Fruit fly (Drosophila melanogaster) whole organism, wandering third instar larva: ENCODE results near the gene CG43091.

Experiments used
- Abd-B ChIP-seq: fragments of >200 bp; optimal IDR thresholded peaks from 2 replicates; lab custom pipeline; 2017; ENCODE audit warnings: missing biosample characterization, missing genetic modification characterization
- CG32264 ChIP-seq: fragments of 200-800 bp; sonication (Bioruptor generic); optimal IDR thresholded peaks from 2 replicates; lab custom pipeline; 2016; ENCODE audit warnings: missing biosample characterization, missing genetic modification characterization
- CG9705 ChIP-seq: fragments of 200-800 bp; sonication (Bioruptor generic); optimal IDR thresholded peaks from 2 replicates; lab custom pipeline; 2018; ENCODE audit warnings: missing biosample characterization, mild to moderate bottlenecking, missing genetic modification characterization
- Dif ChIP-seq: fragments of 200-275, 200-300 bp; sonication (Bioruptor generic); optimal IDR thresholded peaks from 2 replicates; lab custom pipeline; 2018; ENCODE audit warnings: missing biosample characterization, missing genetic modification characterization; ENCODE audit not compliant: partially characterized antibody
- GATAd ChIP-seq: sonication (Bioruptor generic); optimal IDR thresholded peaks from 2 replicates; lab custom pipeline; 2016; ENCODE audit warnings: missing biosample characterization, missing genetic modification characterization
- HLH106 ChIP-seq: fragments of 200-800 bp; optimal IDR thresholded peaks from 3 replicates; lab custom pipeline; 2019; ENCODE audit warnings: missing biosample characterization, mild to moderate bottlenecking, missing genetic modification characterization, moderate library complexity
- Hnf4 ChIP-seq: fragments of 200-800 bp; sonication (Bioruptor generic); optimal IDR thresholded peaks from 2 replicates; lab custom pipeline; 2016; ENCODE audit warnings: missing biosample characterization, mild to moderate bottlenecking, missing genetic modification characterization
- Hr78 ChIP-seq: fragments of >200 bp; optimal IDR thresholded peaks from 2 replicates; lab custom pipeline; 2017; ENCODE audit warnings: missing biosample characterization, missing genetic modification characterization
- Hr83 ChIP-seq: fragments of 200-300 bp; sonication (Bioruptor generic); optimal IDR thresholded peaks from 2 replicates; lab custom pipeline; 2016; ENCODE audit warnings: missing biosample characterization, mild to moderate bottlenecking, missing genetic modification characterization, moderate library complexity; ENCODE audit not compliant: poor library complexity, severe bottlenecking
- Mio ChIP-seq: sonication (Bioruptor generic); optimal IDR thresholded peaks from 2 replicates; lab custom pipeline; 2016; ENCODE audit warnings: missing biosample characterization, missing genetic modification characterization
- N ChIP-seq: fragments of >200 bp; optimal IDR thresholded peaks from 2 replicates; lab custom pipeline; 2018; ENCODE audit warnings: missing biosample characterization, missing external identifiers, missing genetic modification characterization
- Rel ChIP-seq, 2 experiments: fragments of 200-800 bp; sonication (Bioruptor generic) in 1 of 2; optimal IDR thresholded peaks; 2 replicates in 1 of 2; 3 replicates in 1 of 2; lab custom pipeline; 2016 to 2019; ENCODE audit warnings: mild to moderate bottlenecking in 2 of 2, missing biosample characterization in 2 of 2, missing genetic modification characterization in 2 of 2, moderate library complexity in 1 of 2
- Sp1 ChIP-seq: fragments of 200-800 bp; sonication (Bioruptor generic); optimal IDR thresholded peaks from 3 replicates; lab custom pipeline; 2019; ENCODE audit warnings: missing biosample characterization, mild to moderate bottlenecking, missing genetic modification characterization, moderate library complexity
- Vsx2 ChIP-seq: fragments of 200-300, 225-300 bp; sonication (Bioruptor generic); optimal IDR thresholded peaks from 2 replicates; lab custom pipeline; 2018; ENCODE audit warnings: missing biosample characterization, missing genetic modification characterization; ENCODE audit not compliant: partially characterized antibody
- br ChIP-seq: fragments of 200-800 bp; sonication (Bioruptor generic); optimal IDR thresholded peaks from 2 replicates; lab custom pipeline; 2016; ENCODE audit warnings: missing biosample characterization, missing genetic modification characterization
- brk ChIP-seq: fragments of 200-800 bp; sonication (Bioruptor generic); optimal IDR thresholded peaks from 2 replicates; lab custom pipeline; 2016; ENCODE audit warnings: missing biosample characterization, mild to moderate bottlenecking, missing genetic modification characterization
- dsf ChIP-seq: sonication (Bioruptor generic); optimal IDR thresholded peaks from 2 replicates; lab custom pipeline; 2016; ENCODE audit warnings: missing biosample characterization, missing genetic modification characterization, borderline replicate concordance
- ey ChIP-seq: fragments of 200-800 bp; sonication (Bioruptor generic); optimal IDR thresholded peaks from 2 replicates; lab custom pipeline; 2016; ENCODE audit warnings: missing biosample characterization, missing genetic modification characterization
- foxo ChIP-seq, 2 experiments: fragments of 200-800 bp; sonication (Bioruptor generic); optimal IDR thresholded peaks; 2 replicates in 1 of 2; 3 replicates in 1 of 2; lab custom pipeline; 2016 to 2017; ENCODE audit warnings: missing biosample characterization in 2 of 2, missing genetic modification characterization in 2 of 2
- fru ChIP-seq: fragments of 200-800 bp; sonication (Bioruptor generic); optimal IDR thresholded peaks from 3 replicates; lab custom pipeline; 2016; ENCODE audit warnings: missing biosample characterization, mild to moderate bottlenecking, missing genetic modification characterization
- jim ChIP-seq: fragments of 175-275, 200-325 bp; sonication (Bioruptor generic); optimal IDR thresholded peaks from 2 replicates; lab custom pipeline; 2016; ENCODE audit warnings: missing biosample characterization, mild to moderate bottlenecking, missing genetic modification characterization
- lola ChIP-seq: fragments of >200 bp; optimal IDR thresholded peaks from 2 replicates; lab custom pipeline; 2017; ENCODE audit warnings: missing biosample characterization, missing genetic modification characterization
- pan ChIP-seq: fragments of >200 bp; optimal IDR thresholded peaks from 2 replicates; lab custom pipeline; 2017
- psq ChIP-seq: fragments of 200-800 bp; sonication (Bioruptor generic); optimal IDR thresholded peaks from 3 replicates; lab custom pipeline; 2017; ENCODE audit warnings: missing biosample characterization, mild to moderate bottlenecking, missing genetic modification characterization, moderate library complexity
- rgr ChIP-seq: fragments of 200-800 bp; sonication (Bioruptor generic); optimal IDR thresholded peaks from 3 replicates; lab custom pipeline; 2016; ENCODE audit warnings: missing biosample characterization, mild to moderate bottlenecking, missing genetic modification characterization
- sage ChIP-seq: fragments of 200-800 bp; sonication (Bioruptor generic); optimal IDR thresholded peaks from 2 replicates; lab custom pipeline; 2016; ENCODE audit warnings: missing biosample characterization, mild to moderate bottlenecking, missing genetic modification characterization
- sv ChIP-seq: fragments of 200-800 bp; sonication (Bioruptor generic); optimal IDR thresholded peaks from 3 replicates; lab custom pipeline; 2016; ENCODE audit warnings: missing biosample characterization, missing genetic modification characterization
- tai ChIP-seq: sonication (Bioruptor generic); optimal IDR thresholded peaks from 2 replicates; lab custom pipeline; 2016; ENCODE audit warnings: missing biosample characterization, missing genetic modification characterization
- usp ChIP-seq: fragments of >200 bp; optimal IDR thresholded peaks from 2 replicates; lab custom pipeline; 2017; ENCODE audit warnings: missing biosample characterization, missing genetic modification characterization

The CG43091 gene

dm6 chr3R:22724149-22724973 lies 44.2 kb downstream of the CG43091 start, which contains the start of gene Irp-1A (continued):
- TF ChIP-seq ey (GFP tag; lab: Kevin White, UChicago), result peak; percentile 23
- no peak for TF ChIP-seq Vsx2
- peak; percentile 80 for TF ChIP-seq Hr83 (GFP tag; lab: Kevin White, UChicago)
- peak; percentile 51 for TF ChIP-seq fru (GFP tag; lab: Kevin White, UChicago)
- peak; percentile 68 for TF ChIP-seq HLH106 (tag; lab: Kevin White, UChicago)
- peak; percentile 72 for TF ChIP-seq rgr (GFP tag; lab: Kevin White, UChicago)
- peak; percentile 27 for TF ChIP-seq CG32264 (GFP tag; lab: Kevin White, UChicago)
- TF ChIP-seq sage (GFP tag; lab: Kevin White, UChicago), result peak; percentile 9
- no peak for TF ChIP-seq Hnf4 (GFP tag; lab: Kevin White, UChicago)
- peak in 1 of 2 experiments; percentile 73 for TF ChIP-seq foxo (GFP tag; optimal IDR thresholded peaks at IDR 0.05; lab: Kevin White, UChicago)
- TF ChIP-seq jim, result no peak
- TF ChIP-seq dsf (GFP tag; lab: Kevin White, UChicago), result peak; percentile 4
- no peak for TF ChIP-seq Hr78
- peak; percentile 16 for TF ChIP-seq br (GFP tag; lab: Kevin White, UChicago)
- TF ChIP-seq psq (GFP tag; lab: Kevin White, UChicago), result peak; percentile 62
- no peak for TF ChIP-seq GATAd
- TF ChIP-seq CG9705 (GFP tag; lab: Kevin White, UChicago), result peak; percentile 3
- TF ChIP-seq Dif (GFP tag; lab: Kevin White, UChicago), result no peak

dm6 chr3R:22720808-22721306 lies 47.7 kb downstream of the CG43091 start, which contains the start of gene wge:
TSS of gene wge (minus strand) at chr3R:22721150.
- no peak for TF ChIP-seq N (GFP tag; lab: Kevin White, UChicago)
- TF ChIP-seq Rel (GFP tag; optimal IDR thresholded peaks at IDR 0.05; lab: Kevin White, UChicago), result no peak
- peak; percentile 33 for TF ChIP-seq Rel (tag; optimal IDR thresholded peaks at IDR 0.05; lab: Kevin White, UChicago)
- TF ChIP-seq brk (GFP tag; lab: Kevin White, UChicago), result no peak
- TF ChIP-seq CG32264 (GFP tag; lab: Kevin White, UChicago), result no peak
- no peak for TF ChIP-seq Mio (GFP tag; lab: Kevin White, UChicago)
- TF ChIP-seq HLH106 (tag; lab: Kevin White, UChicago), result peak; percentile 12
- no peak for TF ChIP-seq Abd-B (GFP tag; lab: Kevin White, UChicago)
- peak; percentile 80 for TF ChIP-seq jim
- no peak for TF ChIP-seq pan (lab: Kevin White, UChicago)
- TF ChIP-seq Sp1 (GFP tag; lab: Kevin White, UChicago), result peak; percentile 59

dm6 chr3R:22719607-22719949 lies 49.0 kb downstream of the CG43091 start:
- no peak for TF ChIP-seq usp (GFP tag; lab: Kevin White, UChicago)
- TF ChIP-seq fru (GFP tag; lab: Kevin White, UChicago), result peak; percentile 6
- TF ChIP-seq CG9705 (GFP tag; lab: Kevin White, UChicago), result no peak
- no peak for TF ChIP-seq Dif (GFP tag; lab: Kevin White, UChicago)
- no peak for TF ChIP-seq sv (GFP tag; lab: Kevin White, UChicago)

dm6 chr3R:22718937-22719606 lies 49.5 kb downstream of the CG43091 start:
- TF ChIP-seq tai (GFP tag; lab: Kevin White, UChicago) (no peak), Sp1 (GFP tag; lab: Kevin White, UChicago) (no peak), N (GFP tag; lab: Kevin White, UChicago) (no peak), psq (GFP tag; lab: Kevin White, UChicago) (no peak), fru (GFP tag; lab: Kevin White, UChicago) (no peak), GATAd (no peak), lola (no peak)
